Worm (Caenorhabditis elegans): ENCODE measurements around the gene F34D10.3.

- TF ChIP-seq snpc-4 (tag; optimal IDR thresholded peaks at IDR 0.05) (no peak), nhr-28 (tag; optimal IDR thresholded peaks at IDR 0.05) (no peak), ceh-90 (tag; optimal IDR thresholded peaks at IDR 0.05) (no peak), snu-23 (GFP tag; optimal IDR thresholded peaks at IDR 0.05) (no peak), unc-62 (GFP tag; optimal IDR thresholded peaks at IDR 0.05) (no peak), nhr-237 (tag; optimal IDR thresholded peaks at IDR 0.05) (no peak), blmp-1 (tag; optimal IDR thresholded peaks at IDR 0.05) (no peak)
Observed at ce11 chrIII:3742090-3742489, 8.0 kb downstream of the F34D10.3 start.

Measured in whole organism, L1 larva.